Worm (Caenorhabditis elegans): Measurements from ENCODE around the gene sams-4.

The sams-4 gene

ce11 chrIV:5858212-5858611 is 12.0 kb upstream of the sams-4 start:
- TF ChIP-seq C38D4.7 (GFP tag; optimal IDR thresholded peaks at IDR 0.05) (no peak), unc-42 (tag; optimal IDR thresholded peaks at IDR 0.05) (no peak), tbx-7 (tag; optimal IDR thresholded peaks at IDR 0.05) (no peak), madf-2 (tag; optimal IDR thresholded peaks at IDR 0.05) (no peak), ceh-45 (GFP tag; IDR thresholded peaks at IDR 0.05) (no peak), ama-1 (optimal IDR thresholded peaks at IDR 0.05) (no peak), elt-2 (tag; optimal IDR thresholded peaks at IDR 0.05) (peak; percentile 12), fkh-10 (GFP tag; optimal IDR thresholded peaks at IDR 0.05) (no peak)

ce11 chrIV:5856975-5857374 is 10.8 kb upstream of the sams-4 start:
- TF ChIP-seq ama-1 (optimal IDR thresholded peaks at IDR 0.05) (no peak), hlh-13 (GFP tag; optimal IDR thresholded peaks at IDR 0.05) (no peak), lin-11 (tag; optimal IDR thresholded peaks at IDR 0.05) (no peak), ceh-30 (tag; optimal IDR thresholded peaks at IDR 0.05) (no peak), ceh-6 (GFP tag; optimal IDR thresholded peaks at IDR 0.05) (no peak), ahr-1 (tag; optimal IDR thresholded peaks at IDR 0.05) (no peak), nfya-1 (tag; optimal IDR thresholded peaks at IDR 0.05) (no peak), pha-4 (tag; optimal IDR thresholded peaks at IDR 0.05) (no peak), dmd-4 (tag; optimal IDR thresholded peaks at IDR 0.05; ENCODE audit: borderline replicate concordance) (no peak), che-1 (tag; optimal IDR thresholded peaks at IDR 0.05) (no peak), pqm-1 (tag; optimal IDR thresholded peaks at IDR 0.05) (no peak), hlh-15 (tag; optimal IDR thresholded peaks at IDR 0.05) (no peak), hlh-8 (tag; optimal IDR thresholded peaks at IDR 0.05) (no peak), fkh-10 (GFP tag; optimal IDR thresholded peaks at IDR 0.05) (no peak), lim-6 (tag; optimal IDR thresholded peaks at IDR 0.05) (no peak), ceh-34 (tag; optimal IDR thresholded peaks at IDR 0.05) (no peak), unc-55 (GFP tag; optimal IDR thresholded peaks at IDR 0.05) (no peak), T23F11.4 (GFP tag; optimal IDR thresholded peaks at IDR 0.05) (no peak), Y22D7AL.16 (tag; optimal IDR thresholded peaks at IDR 0.05) (no peak), mec-3 (tag; optimal IDR thresholded peaks at IDR 0.05; ENCODE audit: borderline replicate concordance) (no peak)

- TF ChIP-seq dmd-4 (tag; optimal IDR thresholded peaks at IDR 0.05; ENCODE audit: borderline replicate concordance) (no peak), ceh-30 (tag; optimal IDR thresholded peaks at IDR 0.05) (no peak), pha-2 (tag; optimal IDR thresholded peaks at IDR 0.05) (no peak), pat-9 (tag; optimal IDR thresholded peaks at IDR 0.05) (no peak), ceh-2 (tag; optimal IDR thresholded peaks at IDR 0.05) (no peak), unc-55 (GFP tag; optimal IDR thresholded peaks at IDR 0.05) (no peak), ahr-1 (tag; optimal IDR thresholded peaks at IDR 0.05) (no peak), ceh-31 (tag; optimal IDR thresholded peaks at IDR 0.05) (no peak), ztf-16 (tag; optimal IDR thresholded peaks at IDR 0.05) (no peak), pros-1 (tag; optimal IDR thresholded peaks at IDR 0.05) (no peak), ceh-9 (tag; optimal IDR thresholded peaks at IDR 0.05) (no peak), lim-6 (tag; optimal IDR thresholded peaks at IDR 0.05) (no peak), fax-1 (tag; optimal IDR thresholded peaks at IDR 0.05) (no peak), tbx-2 (tag; optimal IDR thresholded peaks at IDR 0.05) (no peak), sox-2 (GFP tag; IDR thresholded peaks at IDR 0.05) (no peak)
Measured at ce11 chrIV:5855608-5856007, 9.4 kb upstream of the sams-4 start.

- TF ChIP-seq ceh-24 (tag; optimal IDR thresholded peaks at IDR 0.05), result no peak
- no peak for TF ChIP-seq ceh-9 (tag; optimal IDR thresholded peaks at IDR 0.05)
- TF ChIP-seq pat-9 (tag; optimal IDR thresholded peaks at IDR 0.05), result no peak
- TF ChIP-seq nhr-232 (tag; optimal IDR thresholded peaks at IDR 0.05), result no peak
- no peak for TF ChIP-seq K09A11.1 (tag; optimal IDR thresholded peaks at IDR 0.05; ENCODE audit: insufficient read depth)
- TF ChIP-seq lin-11 (tag; optimal IDR thresholded peaks at IDR 0.05), result no peak
Measured at ce11 chrIV:5850765-5851377, 4.7 kb upstream of the sams-4 start.

All from whole organism, late embryonic.